Fruit fly (Drosophila melanogaster): ENCODE data around the gene CG4953.

DNA sequence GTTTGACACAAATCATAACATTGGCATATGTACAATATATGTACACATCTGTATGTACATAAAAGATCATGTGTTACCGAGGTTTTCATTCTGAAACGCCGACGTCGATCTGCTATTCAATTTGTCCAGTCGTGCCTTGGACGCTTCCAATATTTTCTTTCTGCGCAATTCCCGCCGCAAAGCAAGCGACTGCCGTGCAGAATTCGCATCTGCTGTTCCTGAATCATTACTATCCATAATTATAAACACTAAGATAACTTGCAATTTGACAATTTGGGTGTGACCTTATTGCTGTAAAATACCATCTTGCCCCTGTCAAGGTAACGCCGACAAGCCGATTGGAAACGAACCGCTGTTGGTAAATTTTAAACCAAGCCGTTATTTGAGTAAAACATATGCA lies 45.3 kb downstream of the CG4953 start:
- TF ChIP-seq Crg-1 (GFP tag; optimal IDR thresholded peaks at IDR 0.05) (no peak), Hr96 (GFP tag; optimal IDR thresholded peaks at IDR 0.05) (no peak)

Data from whole organism, adult.